Worm (Caenorhabditis elegans) whole organism, L1 larva: ENCODE results near the gene T22B2.2.

ENCODE experiments used
- C16A3.4 ChIP-seq: fragments of 150-350 bp; optimal IDR thresholded peaks from 2 replicates; lab custom pipeline; 2014; ENCODE audit warnings: missing biosample characterization, missing genetic modification characterization
- Y116A8C.19 ChIP-seq: sonication (generic microtip); optimal IDR thresholded peaks from 2 replicates; lab custom pipeline; 2016; ENCODE audit warnings: missing compliant biosample characterization, missing genetic modification characterization, borderline replicate concordance
- aha-1 ChIP-seq: fragments of 150-350 bp; optimal IDR thresholded peaks from 2 replicates; lab custom pipeline; 2014; ENCODE audit warnings: missing biosample characterization, missing genetic modification characterization
- ceh-63 ChIP-seq: fragments of 200-800 bp; sonication (Bioruptor generic); optimal IDR thresholded peaks from 2 replicates; lab custom pipeline; 2018; ENCODE audit warnings: mild to moderate bottlenecking, missing genetic modification characterization, missing compliant biosample characterization
- ceh-88 ChIP-seq: fragments of 200-800 bp; sonication (Bioruptor generic); IDR thresholded peaks from 2 replicates; pipeline ENCODE4 v1.3.6; 2022; ENCODE audit warnings: missing genetic modification characterization, missing compliant biosample characterization
- ces-1 ChIP-seq: fragments of 150-350 bp; optimal IDR thresholded peaks from 2 replicates; lab custom pipeline; 2014; ENCODE audit warnings: missing biosample characterization, missing genetic modification reagents, missing genetic modification characterization
- dsc-1 ChIP-seq: sonication (generic microtip); optimal IDR thresholded peaks from 2 replicates; lab custom pipeline; 2016; ENCODE audit warnings: mild to moderate bottlenecking, missing genetic modification characterization, missing compliant biosample characterization
- efl-1 ChIP-seq, 4 experiments: fragments of 150-350 bp; optimal IDR thresholded peaks in 3 of 4; peaks in 1 of 4; 1 replicate in 1 of 4; 2 replicates in 3 of 4; lab custom pipeline; 2014; ENCODE audit warnings: missing biosample characterization in 2 of 4, missing genetic modification characterization in 2 of 4, missing genetic modification reagents in 2 of 4
- fkh-10 ChIP-seq: sonication (generic microtip); optimal IDR thresholded peaks from 2 replicates; lab custom pipeline; 2017; ENCODE audit warnings: missing biosample characterization, missing genetic modification reagents, missing genetic modification characterization
- fkh-4 ChIP-seq: sonication (generic microtip); optimal IDR thresholded peaks from 2 replicates; lab custom pipeline; 2016; ENCODE audit warnings: missing compliant biosample characterization, missing genetic modification characterization, borderline replicate concordance
- fos-1 ChIP-seq: fragments of 150-350 bp; optimal IDR thresholded peaks from 2 replicates; lab custom pipeline; 2014; ENCODE audit warnings: missing biosample characterization, missing genetic modification characterization
- hpl-2 ChIP-seq: fragments of 150-350 bp; optimal IDR thresholded peaks from 2 replicates; lab custom pipeline; 2014; ENCODE audit warnings: missing biosample characterization, missing genetic modification reagents, missing genetic modification characterization
- irx-1 ChIP-seq: sonication (generic microtip); optimal IDR thresholded peaks from 2 replicates; lab custom pipeline; 2016; ENCODE audit warnings: missing genetic modification characterization, missing compliant biosample characterization
- lin-13 ChIP-seq: fragments of 150-350 bp; optimal IDR thresholded peaks from 2 replicates; lab custom pipeline; 2014; ENCODE audit warnings: missing biosample characterization, missing genetic modification reagents, missing genetic modification characterization
- lin-14 ChIP-seq: fragments of 200-800 bp; sonication (Bioruptor generic); optimal IDR thresholded peaks from 2 replicates; lab custom pipeline; 2018; ENCODE audit warnings: mild to moderate bottlenecking, missing genetic modification characterization, moderate library complexity, missing compliant biosample characterization
- lin-15B ChIP-seq: fragments of 150-350 bp; sonication (generic microtip); optimal IDR thresholded peaks from 3 replicates; lab custom pipeline; 2014; ENCODE audit warnings: missing biosample characterization, missing genetic modification characterization
- lin-39 ChIP-seq: fragments of 150-350 bp; optimal IDR thresholded peaks from 2 replicates; lab custom pipeline; 2014; ENCODE audit warnings: missing biosample characterization, missing genetic modification reagents, missing genetic modification characterization
- lsy-2 ChIP-seq, 2 experiments: fragments of 150-350 bp; optimal IDR thresholded peaks; 2 replicates each; lab custom pipeline; 2014; ENCODE audit warnings: missing biosample characterization in 2 of 2, missing genetic modification characterization in 2 of 2
- mep-1 ChIP-seq: fragments of 150-350 bp; optimal IDR thresholded peaks from 2 replicates; lab custom pipeline; 2014; ENCODE audit warnings: missing biosample characterization, missing genetic modification characterization
- nhr-47 ChIP-seq: sonication (generic microtip); optimal IDR thresholded peaks from 2 replicates; lab custom pipeline; 2016; ENCODE audit warnings: mild to moderate bottlenecking, missing genetic modification characterization, moderate library complexity, missing compliant biosample characterization
- nhr-77 ChIP-seq: fragments of 150-350 bp; optimal IDR thresholded peaks from 2 replicates; lab custom pipeline; 2014; ENCODE audit warnings: missing biosample characterization, missing genetic modification characterization
- nhr-84 ChIP-seq: sonication (generic microtip); optimal IDR thresholded peaks from 2 replicates; lab custom pipeline; 2017; ENCODE audit warnings: missing biosample characterization, missing genetic modification characterization
- pag-3 ChIP-seq: sonication (generic microtip); optimal IDR thresholded peaks from 2 replicates; lab custom pipeline; 2017; ENCODE audit warnings: missing genetic modification characterization, mild to moderate bottlenecking, missing compliant biosample characterization, antibody characterized with exemption, borderline replicate concordance; ENCODE audit not compliant: insufficient read depth
- pax-3 ChIP-seq: fragments of 200-800 bp; sonication (Bioruptor generic); optimal IDR thresholded peaks from 2 replicates; lab custom pipeline; 2018; ENCODE audit warnings: mild to moderate bottlenecking, missing genetic modification characterization, moderate library complexity, missing compliant biosample characterization
- pqm-1 ChIP-seq: sonication (generic microtip); optimal IDR thresholded peaks from 3 replicates; lab custom pipeline; 2017; ENCODE audit warnings: missing biosample characterization, missing genetic modification characterization
- rnt-1 ChIP-seq: sonication (generic microtip); optimal IDR thresholded peaks from 2 replicates; lab custom pipeline; 2016; ENCODE audit warnings: mild to moderate bottlenecking, missing genetic modification characterization, moderate library complexity, missing compliant biosample characterization
- skn-1 ChIP-seq: fragments of 150-350 bp; optimal IDR thresholded peaks from 2 replicates; lab custom pipeline; 2014; ENCODE audit warnings: missing biosample characterization, missing genetic modification characterization
- snpc-4 ChIP-seq: fragments of 150-350 bp; optimal IDR thresholded peaks from 2 replicates; lab custom pipeline; 2014; ENCODE audit warnings: missing biosample characterization, missing genetic modification characterization
- sox-4 ChIP-seq: sonication (generic microtip); optimal IDR thresholded peaks from 2 replicates; lab custom pipeline; 2016; ENCODE audit warnings: missing genetic modification characterization, missing compliant biosample characterization
- unc-130 ChIP-seq: fragments of 150-350 bp; optimal IDR thresholded peaks from 2 replicates; lab custom pipeline; 2017; ENCODE audit warnings: missing biosample characterization, missing genetic modification characterization, inconsistent platforms
- unc-62 ChIP-seq: fragments of 150-350 bp; optimal IDR thresholded peaks from 2 replicates; lab custom pipeline; 2014; ENCODE audit warnings: missing biosample characterization, missing genetic modification reagents, missing genetic modification characterization
- unc-86 ChIP-seq: sonication (generic microtip); optimal IDR thresholded peaks from 2 replicates; lab custom pipeline; 2016; ENCODE audit warnings: missing genetic modification characterization, missing compliant biosample characterization
- zag-1 ChIP-seq: fragments of 150-350 bp; optimal IDR thresholded peaks from 2 replicates; lab custom pipeline; 2014; ENCODE audit warnings: missing biosample characterization, missing genetic modification characterization

T22B2.2 gene

ce11 chrX:3920101-3920500 is at the start of gene T22B2.2:
Gene T22B2.2, plus strand, starts transcription at chrX:3920401.
- TF ChIP-seq nhr-84 (tag; lab: Kevin White, UChicago) (no peak), lin-13 (GFP tag; lab: Kevin White, UChicago) (no peak), ceh-88 (GFP tag; lab: Robert Waterston, UW) (no peak)

ce11 chrX:3871578-3872234 is 48.5 kb upstream of the T22B2.2 start:
- peak; percentile 84 for TF ChIP-seq fkh-10 (GFP tag; lab: Kevin White, UChicago)
- no peak for TF ChIP-seq unc-62 (GFP tag; lab: Kevin White, UChicago)
- TF ChIP-seq skn-1 (tag; lab: Kevin White, UChicago), result no peak
- TF ChIP-seq zag-1, result no peak
- TF ChIP-seq lin-14 (GFP tag; lab: Kevin White, UChicago), result peak; percentile 44
- no peak for TF ChIP-seq pax-3 (tag; lab: Kevin White, UChicago)

DNA sequence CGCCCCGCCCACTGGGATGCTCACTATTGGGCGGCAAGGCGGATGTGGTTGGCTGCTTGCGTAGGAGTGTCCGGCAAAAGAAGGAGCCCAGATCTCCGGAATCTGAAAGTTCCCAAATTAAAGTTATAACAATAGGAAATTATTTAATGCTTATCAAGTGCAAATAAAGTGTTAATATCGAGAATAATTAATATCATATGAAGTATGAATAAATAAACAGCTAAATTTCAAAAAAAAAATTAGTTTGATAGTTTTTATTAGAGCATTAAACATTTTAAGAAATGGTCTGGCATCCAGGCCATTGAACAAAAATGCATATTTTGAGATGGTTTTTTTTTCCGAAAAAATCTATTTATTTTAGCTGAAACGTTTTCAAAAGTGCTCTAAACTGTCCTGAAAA is 46.8 kb upstream of the T22B2.2 start, which contains the start of gene lim-4:
Gene lim-4 (minus strand): TSS at position 101 of the 400 bp plus-strand sequence.
- TF ChIP-seq pqm-1 (tag; lab: Kevin White, UChicago), result no peak
- no peak for TF ChIP-seq lin-13 (GFP tag; lab: Kevin White, UChicago)
- no peak for TF ChIP-seq unc-130
- no peak for TF ChIP-seq snpc-4 (tag; lab: Kevin White, UChicago)
- no peak for TF ChIP-seq hpl-2 (GFP tag; lab: Kevin White, UChicago)
- no peak for TF ChIP-seq ceh-88 (GFP tag; lab: Robert Waterston, UW)
- TF ChIP-seq fkh-4 (tag; lab: Kevin White, UChicago), result no peak
- TF ChIP-seq efl-1 (optimal IDR thresholded peaks at IDR 0.05; lab: Kevin White, UChicago), result no peak
- TF ChIP-seq efl-1 (GFP tag; optimal IDR thresholded peaks at IDR 0.05 in 1 of 2; lab: Kevin White, UChicago), result no peak
- TF ChIP-seq C16A3.4 (tag; lab: Kevin White, UChicago), result no peak
- no peak for TF ChIP-seq ces-1 (GFP tag; lab: Kevin White, UChicago)
- no peak for TF ChIP-seq ceh-63
- no peak for TF ChIP-seq pag-3 (tag; lab: Kevin White, UChicago)

ce11 chrX:3875714-3876113 is 44.5 kb upstream of the T22B2.2 start:
- TF ChIP-seq nhr-47 (no peak), lin-14 (GFP tag; lab: Kevin White, UChicago) (peak; percentile 49), lin-13 (GFP tag; lab: Kevin White, UChicago) (no peak), lsy-2 (tag; optimal IDR thresholded peaks at IDR 0.05; lab: Kevin White, UChicago) (no peak), mep-1 (no peak), Y116A8C.19 (tag; lab: Kevin White, UChicago) (no peak), unc-86 (tag; lab: Kevin White, UChicago) (no peak), rnt-1 (tag; lab: Kevin White, UChicago) (no peak), irx-1 (tag; lab: Kevin White, UChicago) (no peak), fkh-10 (GFP tag; lab: Kevin White, UChicago) (peak; percentile 72), efl-1 (optimal IDR thresholded peaks at IDR 0.05; lab: Kevin White, UChicago) (no peak), efl-1 (GFP tag; optimal IDR thresholded peaks at IDR 0.05 in 1 of 2; lab: Kevin White, UChicago) (no peak), lin-39 (tag; lab: Kevin White, UChicago) (no peak)

DNA sequence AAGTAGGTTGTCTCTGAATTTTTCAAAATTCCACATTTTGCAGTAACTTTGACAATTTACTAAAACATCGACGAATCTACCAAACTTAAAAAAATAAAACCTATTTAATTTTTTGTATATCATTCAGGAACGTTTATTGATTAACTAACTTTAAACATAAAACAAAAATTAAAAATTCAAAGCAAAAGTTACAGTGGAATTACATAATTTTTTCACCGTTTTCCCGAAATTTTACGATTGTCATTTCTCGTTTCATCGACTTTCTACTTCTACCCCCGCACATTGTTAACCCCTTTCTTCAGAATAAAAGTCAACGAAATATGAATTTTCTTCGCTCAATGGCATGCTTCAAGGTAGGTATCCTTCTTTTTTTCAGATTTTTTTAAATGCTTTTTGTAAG is 42.0 kb upstream of the T22B2.2 start, which contains the start of gene F47F2.1:
Gene F47F2.1 (plus strand): TSS at position 301 of the 400 bp plus-strand sequence.
- no peak for TF ChIP-seq unc-130
- no peak for TF ChIP-seq fos-1
- no peak for TF ChIP-seq ces-1 (GFP tag; lab: Kevin White, UChicago)
- no peak for TF ChIP-seq sox-4 (tag; lab: Kevin White, UChicago)
- TF ChIP-seq nhr-77 (tag; lab: Kevin White, UChicago), result no peak
- TF ChIP-seq lin-15B (tag; lab: Kevin White, UChicago), result no peak
- no peak for TF ChIP-seq aha-1
- TF ChIP-seq irx-1 (tag; lab: Kevin White, UChicago), result no peak
- TF ChIP-seq dsc-1 (tag; lab: Kevin White, UChicago), result no peak
